Worm (Caenorhabditis elegans) whole organism, young adult: ENCODE results near the gene Y82E9BR.20.

Experiments
- madf-3 ChIP-seq: fragments of 200-800 bp; sonication (Bioruptor generic); IDR thresholded peaks from 2 replicates; pipeline ENCODE4 v1.3.6; 2022; ENCODE audit warnings: missing genetic modification reagents, missing genetic modification characterization, missing compliant biosample characterization
- madf-8 ChIP-seq: fragments of 200-800 bp; sonication (Bioruptor generic); conservative IDR thresholded peaks from 2 replicates; pipeline ENCODE4 v1.3.6; 2022; ENCODE audit warnings: missing genetic modification reagents, missing genetic modification characterization, missing compliant biosample characterization

DNA sequence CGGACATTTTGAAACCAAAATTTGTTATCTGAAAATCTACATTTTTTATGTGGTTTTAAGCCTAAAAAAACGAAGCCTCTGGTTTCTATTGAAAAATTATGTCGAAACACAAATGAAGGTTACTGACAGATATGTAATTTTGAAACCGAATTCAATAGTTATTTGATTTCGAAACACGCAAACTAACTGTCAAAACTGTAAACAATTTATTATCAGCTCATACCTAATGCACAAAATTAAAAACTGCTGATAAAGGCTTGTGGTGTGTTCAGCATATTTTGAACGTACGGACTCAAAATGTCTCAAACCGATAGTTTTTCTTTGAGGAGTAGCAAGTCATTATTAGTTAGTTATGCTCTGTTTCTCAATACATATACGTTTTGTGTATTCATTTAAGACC is 31.7 kb upstream of the Y82E9BR.20 start, which contains the start of gene fbxa-26:
- TF ChIP-seq madf-8 (GFP tag; lab: Robert Waterston, UW) (no peak), madf-3 (GFP tag; lab: Robert Waterston, UW) (no peak)
